Fruit fly (Drosophila melanogaster) whole organism, wandering third instar larva: ENCODE data around the gene klar.

Source experiments
- CrebA ChIP-seq: fragments of 200-800 bp; sonication (Bioruptor generic); optimal IDR thresholded peaks from 2 replicates; lab custom pipeline; 2016; ENCODE audit warnings: missing biosample characterization, mild to moderate bottlenecking, missing genetic modification characterization, borderline replicate concordance
- Dfd ChIP-seq: fragments of >200 bp; optimal IDR thresholded peaks from 2 replicates; lab custom pipeline; 2017; ENCODE audit warnings: missing biosample characterization, missing genetic modification characterization
- GATAd ChIP-seq: sonication (Bioruptor generic); optimal IDR thresholded peaks from 2 replicates; lab custom pipeline; 2016; ENCODE audit warnings: missing biosample characterization, missing genetic modification characterization
- HLH106 ChIP-seq: fragments of 200-800 bp; optimal IDR thresholded peaks from 3 replicates; lab custom pipeline; 2019; ENCODE audit warnings: missing biosample characterization, mild to moderate bottlenecking, missing genetic modification characterization, moderate library complexity
- Mio ChIP-seq: sonication (Bioruptor generic); optimal IDR thresholded peaks from 2 replicates; lab custom pipeline; 2016; ENCODE audit warnings: missing biosample characterization, missing genetic modification characterization
- OdsH ChIP-seq: fragments of 200-800 bp; sonication (Bioruptor generic); optimal IDR thresholded peaks from 2 replicates; lab custom pipeline; 2016; ENCODE audit warnings: missing biosample characterization, mild to moderate bottlenecking, missing genetic modification characterization
- Sp1 ChIP-seq: fragments of 200-800 bp; sonication (Bioruptor generic); optimal IDR thresholded peaks from 3 replicates; lab custom pipeline; 2019; ENCODE audit warnings: missing biosample characterization, mild to moderate bottlenecking, missing genetic modification characterization, moderate library complexity
- br ChIP-seq: fragments of 200-800 bp; sonication (Bioruptor generic); optimal IDR thresholded peaks from 2 replicates; lab custom pipeline; 2016; ENCODE audit warnings: missing biosample characterization, missing genetic modification characterization
- dl ChIP-seq, 2 experiments: fragments of 175-275, 200-275 bp in 1 of 2; fragments of 200-275 bp in 1 of 2; sonication (Bioruptor generic); optimal IDR thresholded peaks; lab custom pipeline; 2018; ENCODE audit warnings: mild to moderate bottlenecking in 2 of 2, missing biosample characterization in 2 of 2, missing genetic modification characterization in 2 of 2, moderate library complexity in 2 of 2; ENCODE audit not compliant: partially characterized antibody in 2 of 2, insufficient read depth in 1 of 2
- foxo ChIP-seq, 2 experiments: fragments of 200-800 bp; sonication (Bioruptor generic); optimal IDR thresholded peaks; 2 replicates in 1 of 2; 3 replicates in 1 of 2; lab custom pipeline; 2016 to 2017; ENCODE audit warnings: missing biosample characterization in 2 of 2, missing genetic modification characterization in 2 of 2
- fru ChIP-seq: fragments of 200-800 bp; sonication (Bioruptor generic); optimal IDR thresholded peaks from 3 replicates; lab custom pipeline; 2016; ENCODE audit warnings: missing biosample characterization, mild to moderate bottlenecking, missing genetic modification characterization
- h ChIP-seq: fragments of 200-800 bp; sonication (Bioruptor generic); optimal IDR thresholded peaks from 3 replicates; lab custom pipeline; 2016; ENCODE audit warnings: missing biosample characterization, mild to moderate bottlenecking, missing genetic modification characterization
- sv ChIP-seq: fragments of 200-800 bp; sonication (Bioruptor generic); optimal IDR thresholded peaks from 3 replicates; lab custom pipeline; 2016; ENCODE audit warnings: missing biosample characterization, missing genetic modification characterization
- usp ChIP-seq: fragments of >200 bp; optimal IDR thresholded peaks from 2 replicates; lab custom pipeline; 2017; ENCODE audit warnings: missing biosample characterization, missing genetic modification characterization

DNA sequence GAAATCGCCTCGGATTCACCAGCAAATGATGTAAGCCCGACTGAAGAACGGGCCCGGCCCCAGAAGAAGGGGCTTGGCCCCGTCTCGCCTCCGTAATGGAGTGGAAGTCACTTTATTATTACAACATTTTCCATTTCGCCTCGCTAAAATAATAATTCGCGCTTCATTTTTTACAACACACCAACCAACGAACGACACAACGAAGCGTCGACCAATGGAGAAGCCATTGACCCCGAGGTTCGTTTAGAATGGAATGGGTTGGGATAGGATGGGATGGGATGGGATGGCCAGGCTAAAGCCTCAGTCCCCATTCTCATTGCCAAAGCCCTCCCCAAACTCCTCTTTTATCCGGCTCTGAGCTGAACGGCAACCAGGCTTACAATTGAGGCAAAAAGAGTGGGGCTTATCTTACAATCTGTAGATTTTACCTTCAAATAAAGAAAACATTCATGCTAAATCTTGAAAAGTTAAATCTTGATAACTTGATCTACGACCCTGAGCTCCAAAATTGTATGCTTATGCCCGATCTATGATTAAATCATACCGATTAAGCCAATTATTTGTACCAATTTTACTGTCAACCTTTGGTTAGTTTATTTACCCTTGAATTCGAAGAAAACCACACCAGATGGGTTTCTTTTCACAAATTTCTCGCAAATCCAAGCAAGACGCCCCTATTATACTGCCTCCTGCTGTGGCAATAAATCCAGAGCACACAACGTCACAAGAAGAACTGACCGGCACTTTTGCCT lies 55.7 kb downstream of the klar start:
- TF ChIP-seq foxo (GFP tag; optimal IDR thresholded peaks at IDR 0.05; lab: Kevin White, UChicago), result no peak
- TF ChIP-seq dl (GFP tag; optimal IDR thresholded peaks at IDR 0.05; lab: Kevin White, UChicago; ENCODE audit: insufficient read depth in 1 of 2, partially characterized antibody in 2 of 2), result no peak
- TF ChIP-seq CrebA (GFP tag; lab: Kevin White, UChicago), result no peak
- TF ChIP-seq HLH106, result no peak
- no peak for TF ChIP-seq usp (GFP tag; lab: Kevin White, UChicago)
- TF ChIP-seq br, result no peak
- no peak for TF ChIP-seq Dfd (GFP tag; lab: Kevin White, UChicago)
- no peak for TF ChIP-seq h (GFP tag; lab: Kevin White, UChicago)
- no peak for TF ChIP-seq Mio
- TF ChIP-seq Sp1 (GFP tag; lab: Kevin White, UChicago), result no peak
- TF ChIP-seq OdsH, result no peak
- TF ChIP-seq GATAd (GFP tag; lab: Kevin White, UChicago), result no peak
- TF ChIP-seq sv, result no peak
- TF ChIP-seq fru (GFP tag; lab: Kevin White, UChicago), result peak; percentile 20
